Fruit fly (Drosophila melanogaster): Measurements from ENCODE around the gene hth.

DNA sequence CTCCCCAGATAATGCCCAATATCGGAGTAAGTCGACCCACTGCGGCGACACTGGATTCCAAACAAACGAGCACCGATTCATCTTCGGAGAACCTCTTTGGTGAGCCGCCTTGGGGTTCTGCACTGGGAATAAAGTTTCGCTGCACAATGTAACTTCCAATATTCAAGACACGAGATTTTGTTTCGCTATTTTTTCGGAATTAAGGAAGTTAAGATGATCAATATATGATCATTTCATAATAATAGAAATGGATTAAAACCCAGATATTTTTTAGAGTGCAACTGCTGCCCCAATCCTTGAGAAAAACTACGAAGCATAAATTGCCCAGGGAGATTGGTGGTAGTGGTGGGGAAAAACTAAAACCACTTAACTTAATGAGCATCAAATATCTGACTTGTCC lies 3.3 kb downstream of the hth start:
- TF ChIP-seq ftz-f1 (GFP tag; optimal IDR thresholded peaks at IDR 0.05): no peak
- TF ChIP-seq caup (GFP tag; optimal IDR thresholded peaks at IDR 0.05; ENCODE audit: severe bottlenecking): no peak
- TF ChIP-seq Six4 (GFP tag; optimal IDR thresholded peaks at IDR 0.05): peak; percentile 25
- peak; percentile 11 for TF ChIP-seq fd64A (GFP tag; optimal IDR thresholded peaks at IDR 0.05)
- peak; percentile 67 for TF ChIP-seq sim (GFP tag; IDR thresholded peaks at IDR 0.05)
- TF ChIP-seq stwl (tag; optimal IDR thresholded peaks at IDR 0.05): peak; percentile 21
- TF ChIP-seq eve (GFP tag; optimal IDR thresholded peaks at IDR 0.05): no peak
- TF ChIP-seq CG31224 (GFP tag; IDR thresholded peaks at IDR 0.05): no peak
- TF ChIP-seq CG11696 (GFP tag; IDR thresholded peaks at IDR 0.05): no peak
- TF ChIP-seq psq (GFP tag; optimal IDR thresholded peaks at IDR 0.05): no peak
- TF ChIP-seq Hsf (GFP tag; optimal IDR thresholded peaks at IDR 0.05): no peak
- no peak for TF ChIP-seq CG2120 (GFP tag; optimal IDR thresholded peaks at IDR 0.05)

Data from whole organism, embryonic.